Fruit fly (Drosophila melanogaster) whole organism, embryonic: Measurements from ENCODE around the gene Ir7g.

Experiments used
- Abd-B ChIP-seq: fragments of 200-800 bp; sonication (Bioruptor generic); optimal IDR thresholded peaks from 2 replicates; lab custom pipeline; 2018; ENCODE audit warnings: missing biosample characterization, mild to moderate bottlenecking, missing genetic modification characterization, moderate library complexity
- Antp ChIP-seq: fragments of 200-800 bp; sonication (Bioruptor generic); optimal IDR thresholded peaks from 3 replicates; lab custom pipeline; 2016; ENCODE audit warnings: missing biosample characterization, missing genetic modification characterization
- Atf6 ChIP-seq: fragments of 200-800 bp; sonication (Bioruptor generic); IDR thresholded peaks from 2 replicates; pipeline ENCODE4 v1.3.6; 2022; ENCODE audit warnings: missing biosample characterization, missing genetic modification characterization
- Bgb ChIP-seq: fragments of 200-800 bp; sonication (Bioruptor generic); IDR thresholded peaks from 2 replicates; pipeline ENCODE4 v1.3.6; 2022; ENCODE audit warnings: missing biosample characterization, missing genetic modification characterization; ENCODE audit not compliant: partially characterized antibody
- Blimp-1 ChIP-seq: fragments of 200-800 bp; sonication (Bioruptor generic); optimal IDR thresholded peaks from 3 replicates; lab custom pipeline; 2018; ENCODE audit warnings: missing biosample characterization, missing genetic modification characterization, mild to moderate bottlenecking, moderate library complexity, missing genetic modification reagents
- CG10565 ChIP-seq: fragments of 200-800 bp; sonication (Bioruptor generic); optimal IDR thresholded peaks from 3 replicates; lab custom pipeline; 2016; ENCODE audit warnings: missing biosample characterization, mild to moderate bottlenecking, missing genetic modification characterization
- CG11456 ChIP-seq: fragments of 200-800 bp; sonication (Bioruptor generic); IDR thresholded peaks from 3 replicates; pipeline ENCODE4 v1.3.6; 2022; ENCODE audit warnings: missing biosample characterization, missing genetic modification characterization
- CG11560 ChIP-seq: fragments of 200-800 bp; sonication (Bioruptor generic); IDR thresholded peaks from 3 replicates; pipeline ENCODE4 v1.3.6; 2022; ENCODE audit warnings: missing biosample characterization, missing genetic modification characterization
- CG11696 ChIP-seq: fragments of 200-800 bp; sonication (Bioruptor generic); IDR thresholded peaks from 2 replicates; pipeline ENCODE4 v1.3.6; 2022; ENCODE audit warnings: missing biosample characterization, missing genetic modification characterization
- CG1233 ChIP-seq: fragments of 200-800 bp; sonication (Bioruptor generic); optimal IDR thresholded peaks from 4 replicates; lab custom pipeline; 2018; ENCODE audit warnings: missing biosample characterization, mild to moderate bottlenecking, missing genetic modification characterization
- CG12769 ChIP-seq: fragments of 200-800 bp; sonication (Bioruptor generic); optimal IDR thresholded peaks from 2 replicates; lab custom pipeline; 2019; ENCODE audit warnings: missing biosample characterization, mild to moderate bottlenecking, missing genetic modification characterization, moderate library complexity
- CG18262 ChIP-seq: fragments of 200-800 bp; optimal IDR thresholded peaks from 3 replicates; lab custom pipeline; 2019; ENCODE audit warnings: missing biosample characterization, mild to moderate bottlenecking, missing genetic modification characterization, moderate library complexity
- CG5245 ChIP-seq: fragments of 200-800 bp; sonication (Bioruptor generic); optimal IDR thresholded peaks from 3 replicates; lab custom pipeline; 2016; ENCODE audit warnings: missing biosample characterization, missing genetic modification characterization
- CG5953 ChIP-seq: fragments of 200-800 bp; sonication (Bioruptor generic); IDR thresholded peaks from 2 replicates; pipeline ENCODE4 v1.3.6; 2022; ENCODE audit warnings: missing biosample characterization, missing genetic modification characterization
- CG6175 ChIP-seq: fragments of 200-800 bp; sonication (Bioruptor generic); IDR thresholded peaks from 3 replicates; pipeline ENCODE4 v1.3.6; 2022; ENCODE audit warnings: missing biosample characterization, missing genetic modification characterization
- CG6813 ChIP-seq: fragments of 200-800 bp; sonication (Bioruptor generic); optimal IDR thresholded peaks from 2 replicates; lab custom pipeline; 2017; ENCODE audit warnings: missing biosample characterization, missing genetic modification characterization, mild to moderate bottlenecking, moderate library complexity, missing genetic modification reagents
- CG8944 ChIP-seq: fragments of 200-800 bp; sonication (Bioruptor generic); optimal IDR thresholded peaks from 3 replicates; lab custom pipeline; 2016; ENCODE audit warnings: missing biosample characterization, missing genetic modification characterization
- Camta ChIP-seq: fragments of 200-800 bp; sonication (Bioruptor generic); optimal IDR thresholded peaks from 2 replicates; lab custom pipeline; 2016; ENCODE audit warnings: missing biosample characterization, missing genetic modification characterization
- Dll ChIP-seq: fragments of 200-800 bp; sonication (Bioruptor generic); IDR thresholded peaks from 4 replicates; pipeline ENCODE4 v1.3.6; 2022; ENCODE audit warnings: missing biosample characterization, missing genetic modification characterization; ENCODE audit not compliant: partially characterized antibody
- Dref ChIP-seq: fragments of 200-800 bp; sonication (Bioruptor generic); IDR thresholded peaks from 2 replicates; pipeline ENCODE4 v1.3.6; 2022; ENCODE audit warnings: missing biosample characterization, missing genetic modification characterization
- Eip74EF ChIP-seq, 2 experiments: fragments of 200-800 bp in 1 of 2; fragments of >200 bp in 1 of 2; sonication (Bioruptor generic) in 1 of 2; optimal IDR thresholded peaks; 2 replicates each; lab custom pipeline; 2017 to 2019; ENCODE audit warnings: missing biosample characterization in 2 of 2, missing genetic modification characterization in 2 of 2, mild to moderate bottlenecking in 1 of 2, moderate library complexity in 1 of 2
- Elba2 ChIP-seq: fragments of 200-800 bp; sonication (Bioruptor generic); optimal IDR thresholded peaks from 3 replicates; lab custom pipeline; 2016; ENCODE audit warnings: missing biosample characterization, missing genetic modification characterization
- Ets65A ChIP-seq: fragments of 200-800 bp; sonication (Bioruptor generic); peaks from one replicate; lab custom pipeline; 2016; ENCODE audit warnings: missing biosample characterization, missing genetic modification characterization
- Fer2 ChIP-seq: fragments of 200-800 bp; sonication (Bioruptor generic); optimal IDR thresholded peaks from 2 replicates; lab custom pipeline; 2018; ENCODE audit warnings: missing biosample characterization, mild to moderate bottlenecking, missing genetic modification characterization, moderate library complexity
- HLHmδ ChIP-seq: fragments of 200-800 bp; sonication (Bioruptor generic); optimal IDR thresholded peaks from 2 replicates; lab custom pipeline; 2018; ENCODE audit warnings: missing biosample characterization, mild to moderate bottlenecking, missing genetic modification characterization, moderate library complexity
- Lim3 ChIP-seq: fragments of 200-800 bp; sonication (Bioruptor generic); IDR thresholded peaks from 2 replicates; pipeline ENCODE4 v1.3.6; 2022; ENCODE audit warnings: missing biosample characterization, missing genetic modification characterization
- Side ChIP-seq: fragments of 200-800 bp; sonication (Bioruptor generic); optimal IDR thresholded peaks from 2 replicates; lab custom pipeline; 2016; ENCODE audit warnings: missing biosample characterization, missing genetic modification characterization
- Tbp ChIP-seq: fragments of >200 bp; optimal IDR thresholded peaks from 2 replicates; lab custom pipeline; 2018; ENCODE audit warnings: missing biosample characterization, missing genetic modification characterization
- ash1 ChIP-seq: fragments of 200-800 bp; sonication (Bioruptor generic); optimal IDR thresholded peaks from 2 replicates; lab custom pipeline; 2018; ENCODE audit warnings: missing biosample characterization, mild to moderate bottlenecking, missing genetic modification characterization
- bcd ChIP-seq: fragments of 200-800 bp; sonication (Bioruptor generic); optimal IDR thresholded peaks from 2 replicates; lab custom pipeline; 2017; ENCODE audit warnings: missing biosample characterization, mild to moderate bottlenecking, missing genetic modification characterization
- chinmo ChIP-seq: fragments of 200-800 bp; sonication (Bioruptor generic); IDR thresholded peaks from 4 replicates; pipeline ENCODE4 v1.3.6; 2022; ENCODE audit warnings: missing biosample characterization, missing genetic modification characterization; ENCODE audit not compliant: partially characterized antibody
- dm ChIP-seq: fragments of 200-800 bp; sonication (Bioruptor generic); optimal IDR thresholded peaks from 3 replicates; lab custom pipeline; 2016; ENCODE audit warnings: missing biosample characterization, missing genetic modification characterization
- emc ChIP-seq: fragments of 200-800 bp; sonication (Bioruptor generic); optimal IDR thresholded peaks from 2 replicates; lab custom pipeline; 2016; ENCODE audit warnings: missing biosample characterization, missing genetic modification characterization
- esg ChIP-seq: fragments of 200-800 bp; sonication (Bioruptor generic); conservative IDR thresholded peaks from 2 replicates; pipeline ENCODE4 v1.3.6; 2022; ENCODE audit warnings: missing biosample characterization, missing genetic modification characterization
- eve ChIP-seq, 2 experiments: fragments of >200 bp; optimal IDR thresholded peaks; 2 replicates each; lab custom pipeline; 2017; ENCODE audit warnings: missing biosample characterization in 2 of 2, missing genetic modification characterization in 2 of 2
- eyg ChIP-seq: fragments of 200-800 bp; sonication (Bioruptor generic); optimal IDR thresholded peaks from 3 replicates; lab custom pipeline; 2016; ENCODE audit warnings: missing biosample characterization, missing genetic modification characterization
- fd96Cb ChIP-seq: fragments of 200-800 bp; sonication (Bioruptor generic); optimal IDR thresholded peaks from 2 replicates; lab custom pipeline; 2018; ENCODE audit warnings: missing biosample characterization, mild to moderate bottlenecking, missing genetic modification characterization, moderate library complexity
- gsb ChIP-seq: fragments of 200-800 bp; sonication (Bioruptor generic); IDR thresholded peaks from 2 replicates; pipeline ENCODE4 v1.3.6; 2022; ENCODE audit warnings: missing biosample characterization, missing genetic modification characterization
- h ChIP-seq: fragments of >200 bp; optimal IDR thresholded peaks from 2 replicates; lab custom pipeline; 2017
- nerfin-2 ChIP-seq: fragments of 200-800 bp; sonication (Bioruptor generic); IDR thresholded peaks from 2 replicates; pipeline ENCODE4 v1.3.6; 2022; ENCODE audit warnings: missing biosample characterization, missing genetic modification characterization; ENCODE audit not compliant: partially characterized antibody
- p53 ChIP-seq: fragments of 200-800 bp; sonication (Bioruptor generic); optimal IDR thresholded peaks from 2 replicates; lab custom pipeline; 2016; ENCODE audit warnings: missing biosample characterization, missing genetic modification characterization
- phol ChIP-seq: fragments of 200-800 bp; sonication (Bioruptor generic); optimal IDR thresholded peaks from 3 replicates; lab custom pipeline; 2018; ENCODE audit warnings: missing biosample characterization, mild to moderate bottlenecking, missing genetic modification characterization, moderate library complexity
- rib ChIP-seq: fragments of 200-800 bp; sonication (Bioruptor generic); IDR thresholded peaks from 2 replicates; pipeline ENCODE4 v1.3.6; 2022; ENCODE audit warnings: missing biosample characterization, missing genetic modification characterization
- salm ChIP-seq: fragments of 200-800 bp; sonication (Bioruptor generic); optimal IDR thresholded peaks from 2 replicates; lab custom pipeline; 2018; ENCODE audit warnings: missing biosample characterization, mild to moderate bottlenecking, missing genetic modification characterization
- sim ChIP-seq: fragments of 200-800 bp; sonication (Bioruptor generic); IDR thresholded peaks from 2 replicates; pipeline ENCODE4 v1.3.6; 2022; ENCODE audit warnings: missing biosample characterization, missing genetic modification characterization
- slp2 ChIP-seq: fragments of 200-800 bp; sonication (Bioruptor generic); optimal IDR thresholded peaks from 2 replicates; lab custom pipeline; 2016; ENCODE audit warnings: missing biosample characterization, missing genetic modification characterization
- so ChIP-seq: fragments of 200-800 bp; sonication (Bioruptor generic); IDR thresholded peaks from 3 replicates; pipeline ENCODE4 v1.3.6; 2022; ENCODE audit warnings: missing biosample characterization, missing genetic modification characterization
- tup ChIP-seq: fragments of 200-800 bp; sonication (Bioruptor generic); optimal IDR thresholded peaks from 2 replicates; lab custom pipeline; 2016; ENCODE audit warnings: missing biosample characterization, mild to moderate bottlenecking, missing genetic modification characterization, moderate library complexity
- tx ChIP-seq: fragments of 200-800 bp; sonication (Bioruptor generic); optimal IDR thresholded peaks from 2 replicates; lab custom pipeline; 2016; ENCODE audit warnings: missing biosample characterization, missing genetic modification characterization

The Ir7g gene

DNA sequence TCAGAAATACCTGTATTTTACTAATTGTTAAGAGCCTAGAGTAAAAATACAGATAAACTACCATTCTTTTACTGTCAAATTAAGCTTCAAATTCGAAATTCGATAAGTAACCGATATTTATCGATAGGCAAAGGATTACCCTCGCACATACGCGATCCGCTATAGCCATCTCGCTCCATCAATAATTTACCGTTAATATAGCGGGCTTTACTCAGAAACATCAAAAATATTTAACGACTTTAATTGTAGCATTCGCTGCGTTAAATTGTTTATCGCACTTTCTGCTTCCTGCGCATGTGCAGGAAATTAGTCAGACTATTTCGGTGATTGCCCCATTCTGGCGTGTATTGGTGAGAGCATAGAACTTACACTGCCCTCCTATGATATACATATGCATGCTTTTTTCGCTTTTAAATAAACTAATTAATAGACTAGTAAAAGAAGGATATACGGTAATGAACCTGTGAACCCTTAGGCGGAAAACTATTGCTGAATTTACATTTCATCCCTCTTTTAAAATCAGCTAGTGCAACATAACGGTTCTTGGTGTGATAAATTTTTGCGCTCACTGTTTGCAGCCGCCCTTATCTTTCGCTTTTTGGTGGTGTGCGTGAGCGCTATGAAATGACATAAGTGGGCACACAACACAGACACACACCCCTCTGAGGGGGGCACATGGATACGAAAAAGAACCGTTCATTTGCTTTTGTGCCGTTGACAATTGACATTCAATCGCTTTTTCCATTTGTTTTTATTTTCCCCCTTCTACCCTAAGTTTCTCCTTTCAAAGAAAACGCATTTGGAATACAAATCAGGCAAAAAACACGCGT lies 24.0 kb downstream of the Ir7g start, which contains the start of the genes dpr14 and spidey (continued):
- TF ChIP-seq Side (peak; percentile 87), Bgb (GFP tag; lab: Robert Waterston, UW) (peak; percentile 28; the same call in 1 of the 2 replicates), gsb (peak; percentile 85), eyg (peak; percentile 67), CG11560 (peak; percentile 79; the same call in 2 of the 3 replicates), h (lab: Kevin White, UChicago) (no peak), Camta (peak; percentile 83), CG11456 (GFP tag; lab: Robert Waterston, UW) (peak; percentile 90), Ets65A (GFP tag; lab: Kevin White, UChicago) (peak; percentile 97), fd96Cb (tag; lab: Kevin White, UChicago) (peak; percentile 88), CG5953 (GFP tag; lab: Robert Waterston, UW) (peak; percentile 72), Tbp (no peak), CG10565 (GFP tag; lab: Kevin White, UChicago) (peak; percentile 31), sim (peak; percentile 64; the same call in 1 of the 2 replicates), emc (GFP tag; lab: Kevin White, UChicago) (peak; percentile 64), Elba2 (GFP tag; lab: Kevin White, UChicago) (no peak), CG18262 (peak; percentile 90), Dll (peak; percentile 49; the same call in 3 of the 4 replicates), salm (tag; lab: Kevin White, UChicago) (peak; percentile 80), Fer2 (tag; lab: Kevin White, UChicago) (peak; percentile 86), eve (GFP tag; optimal IDR thresholded peaks at IDR 0.05; lab: Kevin White, UChicago) (no peak), CG5245 (GFP tag; lab: Kevin White, UChicago) (peak; percentile 74), CG12769 (tag; lab: Kevin White, UChicago) (peak; percentile 95), CG8944 (peak; percentile 83), Antp (GFP tag; lab: Kevin White, UChicago) (peak; percentile 82), p53 (GFP tag; lab: Kevin White, UChicago) (peak; percentile 5), rib (GFP tag; lab: Robert Waterston, UW) (peak; percentile 75), CG6175 (peak; percentile 80), Blimp-1 (GFP tag; lab: Kevin White, UChicago) (peak; percentile 86), ash1 (no peak), Dref (GFP tag; lab: Robert Waterston, UW) (peak; percentile 58), dm (GFP tag; lab: Kevin White, UChicago) (peak; percentile 74), nerfin-2 (GFP tag; lab: Robert Waterston, UW) (0 out of 2 replicates have a peak, but pooled peaks have one; percentile 23), bcd (peak; percentile 91), so (GFP tag; lab: Robert Waterston, UW) (peak; percentile 89), CG11696 (peak; percentile 80), Abd-B (peak; percentile 78), tup (GFP tag; lab: Kevin White, UChicago) (peak; percentile 82), phol (tag; lab: Kevin White, UChicago) (peak; percentile 86), tx (GFP tag; lab: Kevin White, UChicago) (peak; percentile 86), Atf6 (GFP tag; lab: Robert Waterston, UW) (peak; percentile 91), CG6813 (GFP tag; lab: Kevin White, UChicago) (peak; percentile 92), chinmo (GFP tag; lab: Robert Waterston, UW) (0 out of 4 replicates have a peak, but pooled peaks have one; percentile 36), CG1233 (GFP tag; lab: Kevin White, UChicago) (peak; percentile 85), esg (GFP tag; lab: Robert Waterston, UW) (peak; percentile 89), Lim3 (GFP tag; lab: Robert Waterston, UW) (peak; percentile 35; the same call in 1 of the 2 replicates), Eip74EF (GFP tag; optimal IDR thresholded peaks at IDR 0.05; lab: Kevin White, UChicago) (peak in 1 of 2 experiments; percentile 84), slp2 (GFP tag; lab: Kevin White, UChicago) (peak; percentile 83), HLHmδ (GFP tag; lab: Kevin White, UChicago) (no peak)
